Worm (Caenorhabditis elegans): ENCODE measurements around the gene H06H21.37.
A peak's percentile ranks its signal among the peaks of the same experiment; 100 is the strongest.

The H06H21.37 gene

ce11 chrIV:4821843-4822242 lies 12.1 kb upstream of the H06H21.37 start:
- TF ChIP-seq scrt-1 (GFP tag; IDR thresholded peaks at IDR 0.05) = no peak
- no peak for TF ChIP-seq hmg-4 (GFP tag; optimal IDR thresholded peaks at IDR 0.05)
- TF ChIP-seq aly-1 (tag; optimal IDR thresholded peaks at IDR 0.05) = no peak
- TF ChIP-seq B0310.2 (tag; optimal IDR thresholded peaks at IDR 0.05) = no peak
- TF ChIP-seq hnd-1 (tag; optimal IDR thresholded peaks at IDR 0.05) = no peak
- no peak for TF ChIP-seq ceh-13 (GFP tag; optimal IDR thresholded peaks at IDR 0.05)
- no peak for TF ChIP-seq sea-1 (GFP tag; conservative IDR thresholded peaks at IDR 0.05)
- TF ChIP-seq hmbx-1 (tag; optimal IDR thresholded peaks at IDR 0.05) = no peak
- no peak for TF ChIP-seq tra-4 (tag; optimal IDR thresholded peaks at IDR 0.05)
- no peak for TF ChIP-seq tbx-37 (GFP tag; conservative IDR thresholded peaks at IDR 0.05)
- no peak for TF ChIP-seq ets-7 (tag; optimal IDR thresholded peaks at IDR 0.05)
- TF ChIP-seq tbx-11 (GFP tag; IDR thresholded peaks at IDR 0.05) = no peak
- TF ChIP-seq F13C5.2 (tag; optimal IDR thresholded peaks at IDR 0.05) = no peak
- TF ChIP-seq pes-1 (GFP tag; IDR thresholded peaks at IDR 0.05) = no peak
- no peak for TF ChIP-seq flt-1 (GFP tag; IDR thresholded peaks at IDR 0.05)

ce11 chrIV:4821054-4821453 lies 11.3 kb upstream of the H06H21.37 start, which contains the start of gene H06H21.8:
Gene H06H21.8 (minus strand): TSS chrIV:4821131.
- TF ChIP-seq tbx-37 (GFP tag; conservative IDR thresholded peaks at IDR 0.05) = no peak
- no peak for TF ChIP-seq tra-4 (tag; optimal IDR thresholded peaks at IDR 0.05)
- TF ChIP-seq B0310.2 (tag; optimal IDR thresholded peaks at IDR 0.05) = no peak
- TF ChIP-seq hnd-1 (tag; optimal IDR thresholded peaks at IDR 0.05) = no peak
- no peak for TF ChIP-seq pes-1 (GFP tag; IDR thresholded peaks at IDR 0.05)
- TF ChIP-seq hmg-4 (GFP tag; optimal IDR thresholded peaks at IDR 0.05) = no peak

ce11 chrIV:4814185-4814584 lies 4.4 kb upstream of the H06H21.37 start, which contains the start of gene srw-94:
Gene srw-94 (plus strand): TSS chrIV:4814485.
- TF ChIP-seq ceh-36 (tag; optimal IDR thresholded peaks at IDR 0.05) = no peak
- no peak for TF ChIP-seq ceh-13 (GFP tag; optimal IDR thresholded peaks at IDR 0.05)
- TF ChIP-seq ama-1 (optimal IDR thresholded peaks at IDR 0.05) = no peak
- TF ChIP-seq tbx-11 (GFP tag; IDR thresholded peaks at IDR 0.05) = no peak
- TF ChIP-seq scrt-1 (GFP tag; IDR thresholded peaks at IDR 0.05) = no peak

ce11 chrIV:4811863-4812262 lies 2.1 kb upstream of the H06H21.37 start, which contains the start of gene srw-95:
Gene srw-95 (plus strand): TSS chrIV:4812075.
- TF ChIP-seq tra-4 (tag; optimal IDR thresholded peaks at IDR 0.05) (no peak), ceh-36 (tag; optimal IDR thresholded peaks at IDR 0.05) (no peak), tbx-11 (GFP tag; IDR thresholded peaks at IDR 0.05) (no peak), ets-7 (tag; optimal IDR thresholded peaks at IDR 0.05) (no peak), pes-1 (GFP tag; IDR thresholded peaks at IDR 0.05) (no peak), ama-1 (optimal IDR thresholded peaks at IDR 0.05) (no peak), sea-1 (GFP tag; conservative IDR thresholded peaks at IDR 0.05) (no peak), hmg-4 (GFP tag; optimal IDR thresholded peaks at IDR 0.05) (no peak)

- TF ChIP-seq tbx-37 (GFP tag; conservative IDR thresholded peaks at IDR 0.05) = 0 out of 2 replicates have a peak, but pooled peaks have one; percentile 22
- no peak for TF ChIP-seq pes-1 (GFP tag; IDR thresholded peaks at IDR 0.05)
- no peak for TF ChIP-seq flt-1 (GFP tag; IDR thresholded peaks at IDR 0.05)
- TF ChIP-seq tra-4 (tag; optimal IDR thresholded peaks at IDR 0.05) = no peak
- no peak for TF ChIP-seq ets-7 (tag; optimal IDR thresholded peaks at IDR 0.05)
- TF ChIP-seq ceh-13 (GFP tag; optimal IDR thresholded peaks at IDR 0.05) = no peak
- TF ChIP-seq aly-1 (tag; optimal IDR thresholded peaks at IDR 0.05) = no peak
- no peak for TF ChIP-seq ceh-36 (tag; optimal IDR thresholded peaks at IDR 0.05)
- no peak for TF ChIP-seq hnd-1 (tag; optimal IDR thresholded peaks at IDR 0.05)
- peak; percentile 58 for TF ChIP-seq F13C5.2 (tag; optimal IDR thresholded peaks at IDR 0.05)
- no peak for TF ChIP-seq hmbx-1 (tag; optimal IDR thresholded peaks at IDR 0.05)
These were observed 707 bp upstream of the H06H21.37 start, which contains the start of gene eif-1.A for ce11 chrIV:4810377-4810984. Gene eif-1.A (plus strand): TSS chrIV:4810934.

- TF ChIP-seq tbx-37 (GFP tag; conservative IDR thresholded peaks at IDR 0.05) (no peak), sea-1 (GFP tag; conservative IDR thresholded peaks at IDR 0.05) (no peak), tra-4 (tag; optimal IDR thresholded peaks at IDR 0.05) (no peak), tbx-11 (GFP tag; IDR thresholded peaks at IDR 0.05) (no peak), aly-1 (tag; optimal IDR thresholded peaks at IDR 0.05) (no peak), flt-1 (GFP tag; IDR thresholded peaks at IDR 0.05) (no peak), ceh-36 (tag; optimal IDR thresholded peaks at IDR 0.05) (no peak), hnd-1 (tag; optimal IDR thresholded peaks at IDR 0.05) (no peak), pes-1 (GFP tag; IDR thresholded peaks at IDR 0.05) (no peak), hmbx-1 (tag; optimal IDR thresholded peaks at IDR 0.05) (no peak), hmg-4 (GFP tag; optimal IDR thresholded peaks at IDR 0.05) (no peak), B0310.2 (tag; optimal IDR thresholded peaks at IDR 0.05) (no peak), ets-7 (tag; optimal IDR thresholded peaks at IDR 0.05) (no peak), scrt-1 (GFP tag; IDR thresholded peaks at IDR 0.05) (no peak), F13C5.2 (tag; optimal IDR thresholded peaks at IDR 0.05) (no peak), ceh-13 (GFP tag; optimal IDR thresholded peaks at IDR 0.05) (no peak), ama-1 (optimal IDR thresholded peaks at IDR 0.05) (no peak)
These were observed 377 bp downstream of the H06H21.37 start, which contains the start of gene ubxn-6 for ce11 chrIV:4809397-4809796. Gene ubxn-6 (minus strand): TSS chrIV:4809497.

- TF ChIP-seq sea-1 (GFP tag; conservative IDR thresholded peaks at IDR 0.05) = no peak
- TF ChIP-seq flt-1 (GFP tag; IDR thresholded peaks at IDR 0.05) = no peak
- TF ChIP-seq aly-1 (tag; optimal IDR thresholded peaks at IDR 0.05) = no peak
- no peak for TF ChIP-seq hmg-4 (GFP tag; optimal IDR thresholded peaks at IDR 0.05)
- TF ChIP-seq B0310.2 (tag; optimal IDR thresholded peaks at IDR 0.05) = no peak
These were observed 2.6 kb downstream of the H06H21.37 start, which contains the start of gene H06H21.11 for ce11 chrIV:4807219-4807618. Gene H06H21.11 (minus strand): TSS chrIV:4807319.

- no peak for TF ChIP-seq hmg-4 (GFP tag; optimal IDR thresholded peaks at IDR 0.05)
- TF ChIP-seq hmbx-1 (tag; optimal IDR thresholded peaks at IDR 0.05) = no peak
These were observed 3.3 kb downstream of the H06H21.37 start, which contains the start of gene dpf-5 for ce11 chrIV:4806486-4806885. Gene dpf-5 (minus strand): TSS chrIV:4806586.

Measured in whole organism, early embryonic.